Fruit fly (Drosophila melanogaster): Measurements from ENCODE around the gene CG11029.

The CG11029 gene

DNA sequence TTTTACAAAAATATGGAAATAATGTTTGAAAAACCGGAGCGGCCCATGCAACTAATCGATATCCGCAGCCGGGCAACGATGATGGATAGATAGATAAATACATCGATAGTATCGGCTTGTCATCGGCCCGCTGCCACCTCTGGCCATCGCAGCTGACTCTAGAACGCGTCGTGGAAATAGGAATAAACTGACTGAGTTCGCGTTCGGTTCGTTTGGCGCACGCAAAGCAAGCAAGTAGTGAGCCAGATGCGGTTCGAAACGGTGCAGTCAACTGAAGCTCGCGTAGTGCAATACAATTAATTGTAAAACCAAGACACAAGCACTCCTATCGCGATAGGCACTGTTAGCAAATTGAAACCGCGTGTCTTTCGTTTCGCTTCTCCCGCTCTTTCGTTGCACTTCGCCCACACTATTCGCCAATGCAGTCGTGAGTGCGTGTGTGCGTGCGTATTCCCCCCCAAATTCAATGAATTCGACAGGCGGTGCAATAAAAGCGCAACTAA is 21.4 kb upstream of the CG11029 start, which contains the start of gene CG11030:
TSS of gene CG11030 (plus strand) at position 136 of the 503 bp plus-strand sequence.
- TF ChIP-seq topi (GFP tag; optimal IDR thresholded peaks at IDR 0.05) (no peak), CG1621 (tag; optimal IDR thresholded peaks at IDR 0.05) (peak; percentile 42), eg (GFP tag; IDR thresholded peaks at IDR 0.05) (0 out of 3 replicates have a peak, but pooled peaks have one; percentile 9), Ets21C (GFP tag; optimal IDR thresholded peaks at IDR 0.05) (no peak), CG11902 (GFP tag; optimal IDR thresholded peaks at IDR 0.05) (no peak), CG6163 (GFP tag; IDR thresholded peaks at IDR 0.05) (0 out of 3 replicates have a peak, but pooled peaks have one; percentile 55), CG9139 (GFP tag; optimal IDR thresholded peaks at IDR 0.05) (no peak), CG6276 (GFP tag; optimal IDR thresholded peaks at IDR 0.05) (no peak), CG10631 (GFP tag; optimal IDR thresholded peaks at IDR 0.05) (no peak), fkh (GFP tag; optimal IDR thresholded peaks at IDR 0.05) (no peak), ss (GFP tag; optimal IDR thresholded peaks at IDR 0.05) (peak in 1 of 2 experiments; percentile 58), CG8119 (GFP tag; IDR thresholded peaks at IDR 0.05) (no peak), lz (GFP tag; optimal IDR thresholded peaks at IDR 0.05) (no peak), CG15336 (GFP tag; IDR thresholded peaks at IDR 0.05) (no peak), svp (GFP tag) (peak; percentile 56), Eip78C (GFP tag) (peak; percentile 38)

dm6 chr2L:5726049-5726448 is 19.9 kb upstream of the CG11029 start:
- TF ChIP-seq CG3919 (GFP tag; optimal IDR thresholded peaks at IDR 0.05) (no peak), Ets21C (GFP tag; optimal IDR thresholded peaks at IDR 0.05) (no peak), CG16779 (tag; optimal IDR thresholded peaks at IDR 0.05) (no peak), CG8119 (GFP tag; IDR thresholded peaks at IDR 0.05) (no peak), Met (GFP tag; optimal IDR thresholded peaks at IDR 0.05) (no peak), CG11762 (GFP tag; optimal IDR thresholded peaks at IDR 0.05; ENCODE audit: insufficient read depth) (no peak), CG6854 (GFP tag; optimal IDR thresholded peaks at IDR 0.05) (no peak), CG11294 (GFP tag; IDR thresholded peaks at IDR 0.05) (no peak), fkh (GFP tag; optimal IDR thresholded peaks at IDR 0.05) (no peak), svp (GFP tag) (peak; percentile 44), CG15336 (GFP tag; IDR thresholded peaks at IDR 0.05) (no peak), CG7368 (GFP tag; optimal IDR thresholded peaks at IDR 0.05) (no peak), CG6792 (GFP tag; optimal IDR thresholded peaks at IDR 0.05) (no peak), pdm3 (GFP tag; optimal IDR thresholded peaks at IDR 0.05) (no peak), Hr39 (GFP tag; optimal IDR thresholded peaks at IDR 0.05) (no peak), Eip78C (GFP tag) (peak; percentile 61), net (GFP tag; optimal IDR thresholded peaks at IDR 0.05) (no peak)

DNA sequence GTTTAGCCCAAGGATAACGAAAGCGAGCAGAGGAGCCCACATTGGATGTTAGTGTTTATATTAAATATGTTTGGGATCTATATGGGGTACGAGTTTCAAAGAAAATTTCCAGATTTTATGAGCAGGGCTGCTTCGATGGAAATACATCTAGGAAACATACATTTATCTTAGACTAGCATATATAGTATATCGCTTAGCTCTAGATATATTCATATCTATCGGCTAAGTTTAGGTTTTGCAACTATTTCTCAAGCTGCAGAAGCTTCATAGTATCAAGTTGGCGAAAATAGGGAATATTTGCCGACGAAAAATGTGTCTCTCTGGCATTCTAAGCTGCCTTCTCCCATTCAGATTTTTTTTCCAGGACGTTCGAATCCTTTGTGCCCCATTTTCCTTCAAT is 17.2 kb upstream of the CG11029 start, which contains the start of gene CG14006:
TSS of gene CG14006 (minus strand) at position 101 of the 400 bp plus-strand sequence.
- no peak for TF ChIP-seq salr (GFP tag; optimal IDR thresholded peaks at IDR 0.05)
- TF ChIP-seq cyc (GFP tag; optimal IDR thresholded peaks at IDR 0.05), result no peak
- TF ChIP-seq spab (GFP tag; optimal IDR thresholded peaks at IDR 0.05), result no peak
- no peak for TF ChIP-seq CG10669 (GFP tag; optimal IDR thresholded peaks at IDR 0.05)
- TF ChIP-seq ss (GFP tag; optimal IDR thresholded peaks at IDR 0.05), result no peak
- no peak for TF ChIP-seq Eip93F (GFP tag; optimal IDR thresholded peaks at IDR 0.05)
- no peak for TF ChIP-seq CG32006 (GFP tag; optimal IDR thresholded peaks at IDR 0.05)
- TF ChIP-seq pdm3 (GFP tag; optimal IDR thresholded peaks at IDR 0.05), result no peak
- no peak for TF ChIP-seq fkh (GFP tag; optimal IDR thresholded peaks at IDR 0.05)
- TF ChIP-seq CG9139 (GFP tag; optimal IDR thresholded peaks at IDR 0.05), result no peak
- no peak for TF ChIP-seq eg (GFP tag; IDR thresholded peaks at IDR 0.05)
- no peak for TF ChIP-seq Ets96B (tag; optimal IDR thresholded peaks at IDR 0.05)
- no peak for TF ChIP-seq CG8319 (GFP tag; optimal IDR thresholded peaks at IDR 0.05)

DNA sequence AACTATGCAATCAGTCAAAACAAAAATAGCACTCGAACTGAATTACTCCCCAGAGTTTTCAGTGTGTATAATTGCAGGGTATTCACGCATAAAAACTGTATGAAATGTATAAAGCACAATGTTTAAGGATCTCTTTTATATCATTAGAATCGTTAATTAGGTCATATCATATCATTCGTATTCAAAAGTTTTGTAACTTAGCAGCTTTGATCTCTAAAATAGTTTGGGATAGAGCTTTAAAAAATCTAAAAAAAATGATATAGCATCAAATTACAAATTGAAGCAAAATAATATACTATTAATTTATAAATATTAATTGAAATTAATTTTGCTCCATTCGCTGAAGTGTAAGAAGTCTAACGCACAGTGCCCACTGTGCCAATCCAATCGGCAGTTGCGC is 15.5 kb upstream of the CG11029 start:
- TF ChIP-seq fd59A (GFP tag; optimal IDR thresholded peaks at IDR 0.05) (no peak), CG6276 (GFP tag; optimal IDR thresholded peaks at IDR 0.05) (peak; percentile 54), OdsH (GFP tag; optimal IDR thresholded peaks at IDR 0.05) (peak; percentile 36), topi (GFP tag; optimal IDR thresholded peaks at IDR 0.05) (no peak), CG4318 (GFP tag; optimal IDR thresholded peaks at IDR 0.05) (peak; percentile 51), CG10631 (GFP tag; optimal IDR thresholded peaks at IDR 0.05) (peak; percentile 38), CG32006 (GFP tag; optimal IDR thresholded peaks at IDR 0.05) (peak; percentile 64), CG7368 (GFP tag; optimal IDR thresholded peaks at IDR 0.05) (no peak), net (GFP tag; optimal IDR thresholded peaks at IDR 0.05) (peak; percentile 11), dsx (GFP tag; optimal IDR thresholded peaks at IDR 0.05; ENCODE audit: poor library complexity, severe bottlenecking) (no peak), eg (GFP tag; IDR thresholded peaks at IDR 0.05) (no peak), Sox14 (GFP tag; optimal IDR thresholded peaks at IDR 0.05) (no peak), esn (GFP tag; optimal IDR thresholded peaks at IDR 0.05) (no peak), Met (GFP tag; optimal IDR thresholded peaks at IDR 0.05) (no peak), salr (GFP tag; optimal IDR thresholded peaks at IDR 0.05) (peak in 1 of 2 experiments; percentile 52), svp (GFP tag) (peak; percentile 56), Ets21C (GFP tag; optimal IDR thresholded peaks at IDR 0.05) (no peak), fd85E (GFP tag; optimal IDR thresholded peaks at IDR 0.05) (no peak), cyc (GFP tag; optimal IDR thresholded peaks at IDR 0.05) (no peak), CG8319 (GFP tag; optimal IDR thresholded peaks at IDR 0.05) (no peak), CG3032 (tag; optimal IDR thresholded peaks at IDR 0.05) (peak; percentile 3), Ets96B (tag; optimal IDR thresholded peaks at IDR 0.05) (no peak), spab (GFP tag; optimal IDR thresholded peaks at IDR 0.05) (peak; percentile 11), CG8119 (GFP tag; IDR thresholded peaks at IDR 0.05) (peak; percentile 53; the same call in 2 of the 3 replicates)
